Worm (Caenorhabditis elegans) whole organism, late embryonic: ENCODE data around the gene egl-36.

Experiments used
- C08G9.2 ChIP-seq: sonication (generic microtip); optimal IDR thresholded peaks from 2 replicates; lab custom pipeline; 2016; ENCODE audit warnings: mild to moderate bottlenecking, missing genetic modification characterization, moderate library complexity, missing compliant biosample characterization
- F13H6.1 ChIP-seq: sonication (generic microtip); optimal IDR thresholded peaks from 2 replicates; lab custom pipeline; 2016; ENCODE audit warnings: missing genetic modification characterization, missing compliant biosample characterization
- K09A11.1 ChIP-seq: sonication (generic microtip); optimal IDR thresholded peaks from 2 replicates; lab custom pipeline; 2017; ENCODE audit warnings: antibody characterized with exemption, mild to moderate bottlenecking, missing genetic modification characterization, missing compliant biosample characterization; ENCODE audit not compliant: insufficient read depth
- ahr-1 ChIP-seq: sonication (generic microtip); optimal IDR thresholded peaks from 2 replicates; lab custom pipeline; 2016; ENCODE audit warnings: missing genetic modification characterization, missing compliant biosample characterization
- ceh-2 ChIP-seq: sonication (generic microtip); optimal IDR thresholded peaks from 2 replicates; lab custom pipeline; 2016; ENCODE audit warnings: missing genotype, missing genetic modification characterization, missing compliant biosample characterization
- ceh-48 ChIP-seq: sonication (generic microtip); optimal IDR thresholded peaks from 2 replicates; lab custom pipeline; 2016; ENCODE audit warnings: missing genetic modification characterization, inconsistent platforms, missing compliant biosample characterization
- che-1 ChIP-seq: sonication (generic microtip); optimal IDR thresholded peaks from 2 replicates; lab custom pipeline; 2016; ENCODE audit warnings: mild to moderate bottlenecking, missing genetic modification characterization, missing compliant biosample characterization
- dmd-4 ChIP-seq: sonication (generic microtip); optimal IDR thresholded peaks from 2 replicates; lab custom pipeline; 2016; ENCODE audit warnings: borderline replicate concordance, missing genetic modification characterization, missing compliant biosample characterization
- ets-4 ChIP-seq: sonication (generic microtip); optimal IDR thresholded peaks from 2 replicates; lab custom pipeline; 2016; ENCODE audit warnings: missing genetic modification characterization, missing compliant biosample characterization
- fax-1 ChIP-seq: sonication (generic microtip); optimal IDR thresholded peaks from 2 replicates; lab custom pipeline; 2016; ENCODE audit warnings: missing genotype, missing genetic modification characterization, missing compliant biosample characterization
- fkh-10 ChIP-seq: fragments of 150-350 bp; optimal IDR thresholded peaks from 2 replicates; lab custom pipeline; 2014; ENCODE audit warnings: missing biosample characterization, missing genetic modification reagents, missing genetic modification characterization
- nfya-1 ChIP-seq: sonication (generic microtip); optimal IDR thresholded peaks from 2 replicates; lab custom pipeline; 2017; ENCODE audit warnings: missing genetic modification characterization, mild to moderate bottlenecking, missing compliant biosample characterization, antibody characterized with exemption, moderate library complexity
- pha-4 ChIP-seq: fragments of 150-350 bp; optimal IDR thresholded peaks from 2 replicates; lab custom pipeline; 2018; ENCODE audit warnings: missing biosample characterization, missing genetic modification reagents, missing genetic modification characterization
- pqm-1 ChIP-seq: sonication (generic microtip); optimal IDR thresholded peaks from 2 replicates; lab custom pipeline; 2016; ENCODE audit warnings: missing genetic modification characterization, missing compliant biosample characterization
- pros-1 ChIP-seq: fragments of 150-350 bp; optimal IDR thresholded peaks from 2 replicates; lab custom pipeline; 2014; ENCODE audit warnings: missing biosample characterization, missing genetic modification reagents, missing genetic modification characterization
- ref-2 ChIP-seq: sonication (generic microtip); optimal IDR thresholded peaks from 2 replicates; lab custom pipeline; 2016; ENCODE audit warnings: missing genetic modification characterization, missing compliant biosample characterization
- tbx-7 ChIP-seq: sonication (generic microtip); optimal IDR thresholded peaks from 2 replicates; lab custom pipeline; 2016; ENCODE audit warnings: missing genotype, missing genetic modification characterization, missing compliant biosample characterization

The egl-36 gene

ce11 chrX:10787203-10787602, 53.1 kb downstream of the egl-36 start, which contains the start of gene ttr-14:
ttr-14 (plus strand) TSS chrX:10787503.
- TF ChIP-seq ahr-1 (no peak), F13H6.1 (no peak), pqm-1 (tag; lab: Kevin White, UChicago) (no peak), ets-4 (tag; lab: Kevin White, UChicago) (no peak)

- TF ChIP-seq fax-1 (tag; lab: Kevin White, UChicago), result no peak
- TF ChIP-seq tbx-7 (tag; lab: Kevin White, UChicago), result no peak
- no peak for TF ChIP-seq K09A11.1 (tag; lab: Kevin White, UChicago)
- no peak for TF ChIP-seq ceh-48 (tag; lab: Kevin White, UChicago)
- no peak for TF ChIP-seq che-1 (tag; lab: Kevin White, UChicago)
- no peak for TF ChIP-seq ref-2 (tag; lab: Kevin White, UChicago)
- no peak for TF ChIP-seq dmd-4 (tag; lab: Kevin White, UChicago)
- no peak for TF ChIP-seq pha-4
- TF ChIP-seq nfya-1 (tag; lab: Kevin White, UChicago), result no peak
- TF ChIP-seq F13H6.1, result no peak
- no peak for TF ChIP-seq fkh-10 (GFP tag; lab: Kevin White, UChicago)
- TF ChIP-seq C08G9.2 (tag; lab: Kevin White, UChicago), result no peak
- TF ChIP-seq pros-1, result no peak
- no peak for TF ChIP-seq ceh-2
- TF ChIP-seq pqm-1 (tag; lab: Kevin White, UChicago), result no peak
These were observed 58.3 kb downstream of the egl-36 start, which contains the start of gene vap-2 for ce11 chrX:10792435-10792834. vap-2 (minus strand) TSS chrX:10792535.
